Worm (Caenorhabditis elegans) whole organism, mixed stage, embryonic: Measurements from ENCODE around the gene rpl-38.

ENCODE experiments used
- bed-3 ChIP-seq: fragments of 200-800 bp; sonication (Bioruptor generic); optimal IDR thresholded peaks from 3 replicates; lab custom pipeline; 2018; ENCODE audit warnings: mild to moderate bottlenecking, missing genetic modification characterization, moderate library complexity, missing compliant biosample characterization
- blmp-1 ChIP-seq: fragments of 150-350 bp; optimal IDR thresholded peaks from 2 replicates; lab custom pipeline; 2014; ENCODE audit warnings: missing biosample characterization, missing genetic modification characterization
- ceh-39 ChIP-seq: fragments of 150-350 bp; optimal IDR thresholded peaks from 2 replicates; lab custom pipeline; 2014; ENCODE audit warnings: missing biosample characterization, missing genetic modification characterization
- ceh-43 ChIP-seq: fragments of 200-800 bp; sonication (Bioruptor generic); optimal IDR thresholded peaks from 2 replicates; lab custom pipeline; 2018; ENCODE audit warnings: mild to moderate bottlenecking, missing genetic modification characterization, moderate library complexity, missing compliant biosample characterization
- ces-1 ChIP-seq: fragments of 150-350 bp; optimal IDR thresholded peaks from 2 replicates; lab custom pipeline; 2014; ENCODE audit warnings: missing biosample characterization, missing genetic modification reagents, missing genetic modification characterization
- drap-1 ChIP-seq: fragments of 200-800 bp; sonication (Bioruptor generic); optimal IDR thresholded peaks from 3 replicates; lab custom pipeline; 2018; ENCODE audit warnings: mild to moderate bottlenecking, missing genetic modification characterization, missing compliant biosample characterization
- elt-1 ChIP-seq: sonication (generic microtip); optimal IDR thresholded peaks from 2 replicates; lab custom pipeline; 2017; ENCODE audit warnings: missing genetic modification characterization, mild to moderate bottlenecking, missing compliant biosample characterization, antibody characterized with exemption, moderate library complexity, borderline replicate concordance; ENCODE audit not compliant: insufficient read depth
- elt-3 ChIP-seq: fragments of 150-350 bp; optimal IDR thresholded peaks from 2 replicates; lab custom pipeline; 2014; ENCODE audit warnings: missing biosample characterization, missing genetic modification characterization
- flh-1 ChIP-seq: fragments of 200-800 bp; sonication (Bioruptor generic); optimal IDR thresholded peaks from 2 replicates; lab custom pipeline; 2018; ENCODE audit warnings: mild to moderate bottlenecking, missing genetic modification characterization, moderate library complexity, missing compliant biosample characterization
- ham-2 ChIP-seq: fragments of 200-800 bp; sonication (Bioruptor generic); optimal IDR thresholded peaks from 2 replicates; lab custom pipeline; 2018; ENCODE audit warnings: mild to moderate bottlenecking, missing genetic modification characterization, missing compliant biosample characterization
- hlh-1 ChIP-seq: fragments of 150-350 bp; optimal IDR thresholded peaks from 2 replicates; lab custom pipeline; 2014; ENCODE audit warnings: missing biosample characterization, missing genetic modification reagents, missing genetic modification characterization
- lin-13 ChIP-seq: fragments of 150-350 bp; optimal IDR thresholded peaks from 2 replicates; lab custom pipeline; 2014; ENCODE audit warnings: missing biosample characterization, missing genetic modification characterization
- lin-32 ChIP-seq: fragments of 200-800 bp; sonication (Bioruptor generic); optimal IDR thresholded peaks from 2 replicates; lab custom pipeline; 2018; ENCODE audit warnings: mild to moderate bottlenecking, missing genetic modification characterization, missing compliant biosample characterization
- lsy-2 ChIP-seq: fragments of 150-350 bp; optimal IDR thresholded peaks from 2 replicates; lab custom pipeline; 2014; ENCODE audit warnings: missing biosample characterization, missing genetic modification characterization
- mab-5 ChIP-seq: fragments of 150-350 bp; optimal IDR thresholded peaks from 2 replicates; lab custom pipeline; 2014; ENCODE audit warnings: missing biosample characterization, missing genetic modification characterization
- mls-2 ChIP-seq: sonication (generic microtip); optimal IDR thresholded peaks from 2 replicates; lab custom pipeline; 2016; ENCODE audit warnings: mild to moderate bottlenecking, missing genetic modification characterization, moderate library complexity, missing compliant biosample characterization
- nhr-12 ChIP-seq: fragments of 150-350 bp; optimal IDR thresholded peaks from 2 replicates; lab custom pipeline; 2014; ENCODE audit warnings: missing biosample characterization, missing genetic modification characterization
- nhr-237 ChIP-seq: fragments of 150-350 bp; optimal IDR thresholded peaks from 2 replicates; lab custom pipeline; 2014; ENCODE audit warnings: missing biosample characterization, missing genetic modification characterization
- nhr-28 ChIP-seq: fragments of 150-350 bp; optimal IDR thresholded peaks from 2 replicates; lab custom pipeline; 2014; ENCODE audit warnings: missing biosample characterization, missing genetic modification characterization
- sem-2 ChIP-seq: fragments of 200-800 bp; sonication (Bioruptor generic); optimal IDR thresholded peaks from 2 replicates; lab custom pipeline; 2018; ENCODE audit warnings: mild to moderate bottlenecking, missing genetic modification characterization, missing compliant biosample characterization
- snpc-4 ChIP-seq: fragments of 150-350 bp; optimal IDR thresholded peaks from 2 replicates; lab custom pipeline; 2014; ENCODE audit warnings: missing biosample characterization, missing genetic modification characterization
- sptf-1 ChIP-seq: sonication (generic microtip); optimal IDR thresholded peaks from 2 replicates; lab custom pipeline; 2017; ENCODE audit warnings: mild to moderate bottlenecking, missing genetic modification characterization, moderate library complexity, missing compliant biosample characterization
- tbx-8 ChIP-seq: fragments of 200-800 bp; sonication (Bioruptor generic); optimal IDR thresholded peaks from 2 replicates; lab custom pipeline; 2018; ENCODE audit warnings: mild to moderate bottlenecking, missing genetic modification characterization, moderate library complexity, missing compliant biosample characterization
- unc-120 ChIP-seq: sonication (generic microtip); optimal IDR thresholded peaks from 2 replicates; lab custom pipeline; 2017; ENCODE audit warnings: missing genetic modification characterization, missing compliant biosample characterization; ENCODE audit not compliant: poor library complexity, severe bottlenecking
- unc-39 ChIP-seq: fragments of 150-350 bp; optimal IDR thresholded peaks from 2 replicates; lab custom pipeline; 2014; ENCODE audit warnings: missing biosample characterization, missing genetic modification characterization
- unc-62 ChIP-seq: fragments of 150-350 bp; optimal IDR thresholded peaks from 2 replicates; lab custom pipeline; 2014; ENCODE audit warnings: missing biosample characterization, missing genetic modification reagents, missing genetic modification characterization
- zip-8 ChIP-seq: fragments of 150-350 bp; optimal IDR thresholded peaks from 2 replicates; lab custom pipeline; 2014; ENCODE audit warnings: missing biosample characterization, missing genetic modification characterization
- ztf-11 ChIP-seq: fragments of 150-350 bp; optimal IDR thresholded peaks from 2 replicates; lab custom pipeline; 2014; ENCODE audit warnings: missing biosample characterization, missing genetic modification characterization

The rpl-38 gene

DNA sequence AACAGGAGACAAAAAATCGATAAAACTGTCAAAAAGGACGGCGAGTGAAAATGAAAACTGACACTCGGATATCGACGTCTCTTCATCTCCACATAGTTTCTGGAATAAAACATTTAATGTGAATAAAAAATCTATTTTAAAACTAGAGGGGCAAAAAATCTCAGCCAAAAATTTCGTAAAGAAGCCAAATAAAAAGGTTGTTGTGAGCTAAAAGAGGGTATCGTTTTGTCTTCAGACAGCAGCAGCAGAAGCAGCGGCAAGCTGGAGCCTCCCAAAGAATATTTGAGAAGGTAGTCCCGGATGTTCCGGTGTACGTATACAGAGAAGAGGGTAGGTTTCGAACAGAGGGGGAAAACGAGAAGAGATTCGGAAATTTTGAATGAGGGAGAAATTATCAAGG is 10.0 kb downstream of the rpl-38 start, which contains the start of gene lgc-31:
Gene lgc-31 (minus strand): TSS at position 101 of the 400 bp plus-strand sequence.
- TF ChIP-seq nhr-12 (tag; lab: Kevin White, UChicago) = no peak
- TF ChIP-seq ham-2 = no peak
- no peak for TF ChIP-seq tbx-8
- TF ChIP-seq ceh-39 (tag; lab: Kevin White, UChicago) = no peak
- TF ChIP-seq ces-1 (GFP tag; lab: Kevin White, UChicago) = no peak

DNA sequence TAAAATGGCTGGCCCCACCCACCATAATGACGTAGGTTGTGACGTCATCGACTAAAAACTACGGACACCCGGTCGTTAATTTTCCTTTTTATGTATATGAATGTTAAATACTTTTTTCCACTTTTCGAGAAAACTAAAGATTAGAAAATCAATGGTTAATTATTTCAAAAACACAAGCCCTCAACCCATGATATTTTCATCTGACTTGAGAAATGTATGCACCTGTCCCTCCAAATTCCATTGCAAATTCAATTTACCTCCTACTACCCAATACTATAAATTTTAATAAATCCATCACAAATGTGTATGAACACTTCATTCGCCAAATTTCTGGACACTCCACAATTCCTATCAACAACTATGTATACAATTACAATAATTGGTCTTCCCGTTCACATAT is 17.1 kb downstream of the rpl-38 start, which contains the start of gene srh-276:
Gene srh-276 (plus strand): TSS at position 301 of the 400 bp plus-strand sequence.
- TF ChIP-seq zip-8 (tag; lab: Kevin White, UChicago) = peak; percentile 74
- no peak for TF ChIP-seq elt-3 (tag; lab: Kevin White, UChicago)
- TF ChIP-seq drap-1 (GFP tag; lab: Kevin White, UChicago) = no peak

DNA sequence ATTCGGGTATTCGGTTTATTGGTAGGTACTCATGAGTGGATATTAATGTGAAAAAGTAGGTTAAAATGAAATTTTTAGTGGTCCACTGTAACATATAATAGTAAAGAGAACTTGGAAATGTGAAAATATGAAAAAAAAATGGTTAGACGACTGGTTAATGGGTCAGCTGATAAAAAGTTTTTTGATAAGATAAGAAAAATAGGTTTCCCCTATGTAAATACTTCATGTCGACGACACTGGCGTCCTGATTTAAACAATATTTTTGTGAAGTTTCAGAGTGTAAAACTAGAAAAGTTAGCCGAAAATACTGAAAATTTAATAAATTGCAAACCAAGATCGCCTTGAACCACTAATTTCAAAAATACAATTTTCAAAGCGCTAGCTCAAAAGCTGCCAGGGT is 21.1 kb downstream of the rpl-38 start, which contains the start of gene F21A3.11:
Gene F21A3.11 (minus strand): TSS at position 117 of the 400 bp plus-strand sequence.
- TF ChIP-seq hlh-1 = no peak

DNA sequence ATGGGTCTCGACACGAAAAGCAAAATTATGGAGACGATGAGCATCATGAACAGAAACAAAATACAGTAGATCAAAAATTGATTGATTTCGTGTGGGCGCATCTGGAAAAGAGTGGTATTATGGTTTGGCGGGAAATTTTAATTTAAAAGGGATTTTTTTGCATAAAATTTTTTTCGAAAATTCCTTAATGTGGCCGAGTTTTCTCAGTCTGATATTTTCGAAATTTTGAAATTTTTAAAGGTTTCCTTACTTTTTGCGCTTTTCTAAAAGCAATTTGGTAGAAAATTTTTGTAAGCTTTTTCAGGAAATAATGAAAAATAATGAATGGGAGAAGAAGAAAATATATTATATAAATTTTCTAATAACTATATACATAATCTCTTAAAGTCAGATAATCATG is 21.9 kb downstream of the rpl-38 start, which contains the start of gene F21A3.2:
Gene F21A3.2 (minus strand): TSS at position 101 of the 400 bp plus-strand sequence.
- no peak for TF ChIP-seq bed-3
- no peak for TF ChIP-seq mab-5 (tag; lab: Kevin White, UChicago)
- TF ChIP-seq unc-62 (GFP tag; lab: Kevin White, UChicago) = no peak
- no peak for TF ChIP-seq hlh-1
- TF ChIP-seq nhr-237 (tag; lab: Kevin White, UChicago) = no peak
- TF ChIP-seq ceh-39 (tag; lab: Kevin White, UChicago) = no peak
- no peak for TF ChIP-seq lin-32 (GFP tag; lab: Kevin White, UChicago)
- TF ChIP-seq mls-2 = no peak
- no peak for TF ChIP-seq tbx-8
- no peak for TF ChIP-seq drap-1 (GFP tag; lab: Kevin White, UChicago)
- no peak for TF ChIP-seq blmp-1 (tag; lab: Kevin White, UChicago)
- TF ChIP-seq lin-13 (tag; lab: Kevin White, UChicago) = no peak
- TF ChIP-seq snpc-4 (tag; lab: Kevin White, UChicago) = no peak
- TF ChIP-seq ceh-43 (GFP tag; lab: Kevin White, UChicago) = no peak
- TF ChIP-seq zip-8 (tag; lab: Kevin White, UChicago) = no peak
- TF ChIP-seq sptf-1 (tag; lab: Kevin White, UChicago) = no peak
- TF ChIP-seq unc-120 (tag; lab: Kevin White, UChicago) = no peak
- no peak for TF ChIP-seq lsy-2
- TF ChIP-seq, all 35 proteins: peak for 0

DNA sequence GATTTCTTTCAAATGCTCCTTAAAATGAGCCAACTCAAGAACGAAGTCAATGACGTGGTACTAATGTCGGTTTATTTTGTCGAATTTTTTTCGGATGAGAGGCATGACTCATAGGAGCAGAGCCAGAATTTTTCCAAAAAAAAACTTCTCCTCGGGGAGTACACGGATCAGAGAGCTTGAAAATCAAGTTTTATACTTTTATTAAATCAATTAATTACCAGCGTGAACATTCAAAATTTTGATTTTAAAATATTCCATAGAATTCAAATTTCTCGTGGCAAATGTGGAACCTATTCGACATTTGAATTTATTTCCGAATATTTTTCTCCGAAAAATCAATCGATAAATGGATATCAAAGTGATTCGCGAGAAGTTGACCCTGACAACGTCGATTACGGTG is 24.4 kb downstream of the rpl-38 start, which contains the start of gene F21A3.4:
Gene F21A3.4 (plus strand): TSS at position 301 of the 400 bp plus-strand sequence.
- TF ChIP-seq nhr-12 (tag; lab: Kevin White, UChicago) = no peak
- no peak for TF ChIP-seq mls-2
- TF ChIP-seq nhr-237 (tag; lab: Kevin White, UChicago) = no peak
- no peak for TF ChIP-seq nhr-28 (tag; lab: Kevin White, UChicago)
- TF ChIP-seq snpc-4 (tag; lab: Kevin White, UChicago) = no peak
- no peak for TF ChIP-seq lsy-2

DNA sequence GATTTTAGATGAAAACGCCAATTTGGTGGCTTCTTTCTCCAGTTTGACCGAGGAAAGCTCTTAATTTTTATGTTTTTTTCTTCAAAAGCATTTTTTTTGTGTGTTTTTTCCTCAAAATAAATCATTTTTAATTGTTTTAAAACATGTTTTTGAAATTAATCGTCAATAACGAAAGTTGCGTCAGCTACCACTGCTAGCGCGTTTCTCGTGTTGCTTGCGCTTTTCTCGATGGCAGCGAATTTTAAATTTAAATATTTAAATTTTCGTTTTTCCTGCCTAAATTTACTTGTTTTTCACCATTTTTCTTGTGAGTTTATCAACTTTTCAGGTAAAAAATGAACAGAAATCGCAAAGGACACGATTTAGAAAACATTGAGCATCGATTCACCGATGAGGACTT is 26.0 kb downstream of the rpl-38 start, which contains the start of gene prde-1:
Gene prde-1 (plus strand): TSS at position 322 of the 400 bp plus-strand sequence.
- TF ChIP-seq lin-13 (tag; lab: Kevin White, UChicago) (no peak), ces-1 (GFP tag; lab: Kevin White, UChicago) (no peak), lsy-2 (no peak), sptf-1 (tag; lab: Kevin White, UChicago) (no peak), unc-39 (no peak), ceh-39 (tag; lab: Kevin White, UChicago) (no peak), flh-1 (GFP tag; lab: Kevin White, UChicago) (no peak), unc-62 (GFP tag; lab: Kevin White, UChicago) (no peak), bed-3 (no peak), ztf-11 (tag; lab: Kevin White, UChicago) (no peak), elt-1 (tag; lab: Kevin White, UChicago) (no peak), sem-2 (GFP tag; lab: Kevin White, UChicago) (no peak), tbx-8 (no peak)
